Worm (Caenorhabditis elegans) whole organism, L1 larva: ENCODE data around the gene wdr-83.

ENCODE experiments used
- C34B4.2 ChIP-seq: sonication (generic microtip); optimal IDR thresholded peaks from 2 replicates; lab custom pipeline; 2017; ENCODE audit warnings: mild to moderate bottlenecking, missing genetic modification characterization, missing compliant biosample characterization
- F16B12.6 ChIP-seq: fragments of 150-350 bp; optimal IDR thresholded peaks from 2 replicates; lab custom pipeline; 2014; ENCODE audit warnings: missing biosample characterization, missing genetic modification characterization
- Y116A8C.19 ChIP-seq: sonication (generic microtip); optimal IDR thresholded peaks from 2 replicates; lab custom pipeline; 2016; ENCODE audit warnings: missing compliant biosample characterization, missing genetic modification characterization, borderline replicate concordance
- aha-1 ChIP-seq: fragments of 150-350 bp; optimal IDR thresholded peaks from 2 replicates; lab custom pipeline; 2014; ENCODE audit warnings: missing biosample characterization, missing genetic modification characterization
- alr-1 ChIP-seq: fragments of 200-800 bp; sonication (Bioruptor generic); optimal IDR thresholded peaks from 2 replicates; lab custom pipeline; 2018; ENCODE audit warnings: borderline replicate concordance, mild to moderate bottlenecking, missing genetic modification characterization, missing compliant biosample characterization
- aly-2 ChIP-seq: fragments of 150-350 bp; optimal IDR thresholded peaks from 2 replicates; lab custom pipeline; 2014; ENCODE audit warnings: missing biosample characterization, missing genetic modification characterization
- ama-1 ChIP-seq: fragments of 150-350 bp; optimal IDR thresholded peaks from 2 replicates; lab custom pipeline; 2014
- blmp-1 ChIP-seq: fragments of 150-350 bp; optimal IDR thresholded peaks from 2 replicates; lab custom pipeline; 2014; ENCODE audit warnings: missing biosample characterization, missing genetic modification characterization
- ceh-63 ChIP-seq: fragments of 200-800 bp; sonication (Bioruptor generic); optimal IDR thresholded peaks from 2 replicates; lab custom pipeline; 2018; ENCODE audit warnings: mild to moderate bottlenecking, missing genetic modification characterization, missing compliant biosample characterization
- ceh-82 ChIP-seq, 3 experiments: fragments of 150-350 bp in 1 of 3; sonication (generic microtip) in 2 of 3; optimal IDR thresholded peaks; 2 replicates each; lab custom pipeline; 2014 to 2017; ENCODE audit warnings: missing biosample characterization in 3 of 3, missing genetic modification characterization in 3 of 3
- dpl-1 ChIP-seq, 3 experiments: fragments of 150-350 bp in 2 of 3; sonication (generic microtip) in 1 of 3; optimal IDR thresholded peaks; 2 replicates each; lab custom pipeline; 2014 to 2017; ENCODE audit warnings: missing biosample characterization in 3 of 3, missing genetic modification characterization in 3 of 3, missing genetic modification reagents in 3 of 3
- dsc-1 ChIP-seq: sonication (generic microtip); optimal IDR thresholded peaks from 2 replicates; lab custom pipeline; 2016; ENCODE audit warnings: mild to moderate bottlenecking, missing genetic modification characterization, missing compliant biosample characterization
- efl-1 ChIP-seq, 4 experiments: fragments of 150-350 bp; optimal IDR thresholded peaks in 3 of 4; peaks in 1 of 4; 1 replicate in 1 of 4; 2 replicates in 3 of 4; lab custom pipeline; 2014; ENCODE audit warnings: missing biosample characterization in 2 of 4, missing genetic modification characterization in 2 of 4, missing genetic modification reagents in 2 of 4
- efl-3 ChIP-seq: fragments of 200-800 bp; sonication (Bioruptor generic); optimal IDR thresholded peaks from 2 replicates; lab custom pipeline; 2018; ENCODE audit warnings: mild to moderate bottlenecking, missing genetic modification characterization, missing compliant biosample characterization
- egl-13 ChIP-seq: sonication (generic microtip); optimal IDR thresholded peaks from 2 replicates; lab custom pipeline; 2016; ENCODE audit warnings: missing genotype, missing genetic modification reagents, missing genetic modification characterization, missing compliant biosample characterization
- egl-27 ChIP-seq, 2 experiments: fragments of 150-350 bp in 1 of 2; sonication (generic microtip); optimal IDR thresholded peaks; 3 replicates each; lab custom pipeline; 2017 to 2018; ENCODE audit warnings: missing biosample characterization in 2 of 2, missing genetic modification characterization in 2 of 2, missing genetic modification reagents in 2 of 2
- ets-5 ChIP-seq: fragments of 200-800 bp; sonication (Bioruptor generic); IDR thresholded peaks from 2 replicates; pipeline ENCODE4 v1.3.6; 2022; ENCODE audit warnings: missing genetic modification characterization, missing compliant biosample characterization
- fkh-10 ChIP-seq: sonication (generic microtip); optimal IDR thresholded peaks from 2 replicates; lab custom pipeline; 2017; ENCODE audit warnings: missing biosample characterization, missing genetic modification reagents, missing genetic modification characterization
- fkh-4 ChIP-seq: sonication (generic microtip); optimal IDR thresholded peaks from 2 replicates; lab custom pipeline; 2016; ENCODE audit warnings: missing compliant biosample characterization, missing genetic modification characterization, borderline replicate concordance
- fkh-8 ChIP-seq: sonication (generic microtip); optimal IDR thresholded peaks from 2 replicates; lab custom pipeline; 2016; ENCODE audit warnings: mild to moderate bottlenecking, missing genetic modification characterization, missing compliant biosample characterization
- fos-1 ChIP-seq: fragments of 150-350 bp; optimal IDR thresholded peaks from 2 replicates; lab custom pipeline; 2014; ENCODE audit warnings: missing biosample characterization, missing genetic modification characterization
- grh-1 ChIP-seq: fragments of 200-800 bp; sonication (Bioruptor generic); IDR thresholded peaks from 2 replicates; pipeline ENCODE4 v1.3.6; 2022; ENCODE audit warnings: missing genetic modification reagents, missing genetic modification characterization, missing compliant biosample characterization
- hlh-4 ChIP-seq: sonication (generic microtip); optimal IDR thresholded peaks from 2 replicates; lab custom pipeline; 2016; ENCODE audit warnings: mild to moderate bottlenecking, missing genetic modification characterization, missing compliant biosample characterization
- jun-1 ChIP-seq: fragments of 150-350 bp; optimal IDR thresholded peaks from 2 replicates; lab custom pipeline; 2014; ENCODE audit warnings: missing biosample characterization, missing genetic modification reagents, missing genetic modification characterization
- lin-35 ChIP-seq, 2 experiments: fragments of 150-350 bp; optimal IDR thresholded peaks; 2 replicates each; lab custom pipeline; 2014; ENCODE audit warnings: missing biosample characterization in 2 of 2, missing genetic modification characterization in 2 of 2, missing genetic modification reagents in 2 of 2
- lir-3 ChIP-seq: sonication (generic microtip); optimal IDR thresholded peaks from 2 replicates; lab custom pipeline; 2016; ENCODE audit warnings: mild to moderate bottlenecking, missing genetic modification characterization, moderate library complexity, missing compliant biosample characterization; ENCODE audit not compliant: poor library complexity
- mab-9 ChIP-seq: fragments of 200-800 bp; sonication (Bioruptor generic); IDR thresholded peaks from 2 replicates; pipeline ENCODE4 v1.3.6; 2022; ENCODE audit warnings: missing genetic modification reagents, missing genetic modification characterization, missing compliant biosample characterization
- mdl-1 ChIP-seq, 2 experiments: fragments of 150-350 bp; optimal IDR thresholded peaks; 2 replicates each; lab custom pipeline; 2014 to 2017; ENCODE audit warnings: missing biosample characterization in 2 of 2, missing genetic modification characterization in 2 of 2, inconsistent platforms in 1 of 2
- mef-2 ChIP-seq: fragments of 150-350 bp; optimal IDR thresholded peaks from 2 replicates; lab custom pipeline; 2014; ENCODE audit warnings: missing biosample characterization, missing genetic modification characterization
- nhr-47 ChIP-seq: sonication (generic microtip); optimal IDR thresholded peaks from 2 replicates; lab custom pipeline; 2016; ENCODE audit warnings: mild to moderate bottlenecking, missing genetic modification characterization, moderate library complexity, missing compliant biosample characterization
- nhr-71 ChIP-seq: sonication (generic microtip); optimal IDR thresholded peaks from 2 replicates; lab custom pipeline; 2016; ENCODE audit warnings: mild to moderate bottlenecking, missing genetic modification characterization, moderate library complexity, missing compliant biosample characterization
- nhr-77 ChIP-seq: fragments of 150-350 bp; optimal IDR thresholded peaks from 2 replicates; lab custom pipeline; 2014; ENCODE audit warnings: missing biosample characterization, missing genetic modification characterization
- nhr-84 ChIP-seq: sonication (generic microtip); optimal IDR thresholded peaks from 2 replicates; lab custom pipeline; 2017; ENCODE audit warnings: missing biosample characterization, missing genetic modification characterization
- pag-3 ChIP-seq: sonication (generic microtip); optimal IDR thresholded peaks from 2 replicates; lab custom pipeline; 2017; ENCODE audit warnings: missing genetic modification characterization, mild to moderate bottlenecking, missing compliant biosample characterization, antibody characterized with exemption, borderline replicate concordance; ENCODE audit not compliant: insufficient read depth
- pax-3 ChIP-seq: fragments of 200-800 bp; sonication (Bioruptor generic); optimal IDR thresholded peaks from 2 replicates; lab custom pipeline; 2018; ENCODE audit warnings: mild to moderate bottlenecking, missing genetic modification characterization, moderate library complexity, missing compliant biosample characterization
- pqm-1 ChIP-seq: sonication (generic microtip); optimal IDR thresholded peaks from 3 replicates; lab custom pipeline; 2017; ENCODE audit warnings: missing biosample characterization, missing genetic modification characterization
- rnt-1 ChIP-seq: sonication (generic microtip); optimal IDR thresholded peaks from 2 replicates; lab custom pipeline; 2016; ENCODE audit warnings: mild to moderate bottlenecking, missing genetic modification characterization, moderate library complexity, missing compliant biosample characterization
- snu-23 ChIP-seq: sonication (generic microtip); optimal IDR thresholded peaks from 2 replicates; lab custom pipeline; 2016; ENCODE audit warnings: missing genetic modification characterization, missing compliant biosample characterization
- sox-4 ChIP-seq: sonication (generic microtip); optimal IDR thresholded peaks from 2 replicates; lab custom pipeline; 2016; ENCODE audit warnings: missing genetic modification characterization, missing compliant biosample characterization
- sup-37 ChIP-seq: fragments of 200-800 bp; sonication (Bioruptor generic); optimal IDR thresholded peaks from 2 replicates; lab custom pipeline; 2018; ENCODE audit warnings: mild to moderate bottlenecking, missing genetic modification characterization, missing compliant biosample characterization
- swsn-7 ChIP-seq: sonication (generic microtip); optimal IDR thresholded peaks from 2 replicates; lab custom pipeline; 2016; ENCODE audit warnings: missing genetic modification characterization, missing compliant biosample characterization
- tbx-2 ChIP-seq: sonication (generic microtip); optimal IDR thresholded peaks from 2 replicates; lab custom pipeline; 2016; ENCODE audit warnings: missing genetic modification characterization, missing compliant biosample characterization
- unc-130 ChIP-seq: fragments of 150-350 bp; optimal IDR thresholded peaks from 2 replicates; lab custom pipeline; 2017; ENCODE audit warnings: missing biosample characterization, missing genetic modification characterization, inconsistent platforms
- unc-30 ChIP-seq: sonication (generic microtip); optimal IDR thresholded peaks from 2 replicates; lab custom pipeline; 2017; ENCODE audit warnings: missing biosample characterization, missing genetic modification characterization
- unc-98 ChIP-seq: fragments of 200-800 bp; sonication (Bioruptor generic); IDR thresholded peaks from 2 replicates; pipeline ENCODE4 v1.3.6; 2022; ENCODE audit warnings: missing genetic modification characterization, missing compliant biosample characterization
- vab-15 ChIP-seq: sonication (generic microtip); optimal IDR thresholded peaks from 2 replicates; lab custom pipeline; 2017; ENCODE audit warnings: missing genotype, mild to moderate bottlenecking, missing genetic modification characterization, missing compliant biosample characterization

Gene wdr-83

DNA sequence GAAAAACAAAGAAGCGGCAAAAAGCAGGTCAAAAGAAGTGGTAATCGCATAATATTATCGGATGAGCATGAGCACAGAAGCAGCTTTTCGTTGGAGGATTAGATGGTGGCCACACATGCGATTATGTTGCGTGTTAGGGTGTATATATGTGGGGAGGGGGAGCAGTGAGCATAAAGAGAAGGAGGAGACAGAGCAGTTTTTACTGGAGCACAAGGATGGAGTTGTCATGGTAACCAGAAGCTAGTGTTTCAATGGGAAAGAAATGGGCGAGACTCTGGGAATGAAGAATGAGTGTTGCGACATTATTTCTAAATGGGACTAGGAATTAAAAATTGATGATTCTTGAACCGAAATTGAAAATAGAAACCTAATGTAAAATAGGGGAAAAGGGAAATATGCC, 36.4 kb upstream of the wdr-83 start, which contains the start of gene C27A2.8:
TSS of gene C27A2.8 (minus strand) at position 117 of the 400 bp plus-strand sequence.
- TF ChIP-seq ets-5 (GFP tag; lab: Robert Waterston, UW) (no peak), sup-37 (GFP tag; lab: Kevin White, UChicago) (no peak), swsn-7 (no peak), fkh-4 (tag; lab: Kevin White, UChicago) (no peak), fkh-8 (tag; lab: Kevin White, UChicago) (peak; percentile 76), egl-13 (peak; percentile 42), aly-2 (tag; lab: Kevin White, UChicago) (no peak), dsc-1 (peak; percentile 64), vab-15 (no peak)

DNA sequence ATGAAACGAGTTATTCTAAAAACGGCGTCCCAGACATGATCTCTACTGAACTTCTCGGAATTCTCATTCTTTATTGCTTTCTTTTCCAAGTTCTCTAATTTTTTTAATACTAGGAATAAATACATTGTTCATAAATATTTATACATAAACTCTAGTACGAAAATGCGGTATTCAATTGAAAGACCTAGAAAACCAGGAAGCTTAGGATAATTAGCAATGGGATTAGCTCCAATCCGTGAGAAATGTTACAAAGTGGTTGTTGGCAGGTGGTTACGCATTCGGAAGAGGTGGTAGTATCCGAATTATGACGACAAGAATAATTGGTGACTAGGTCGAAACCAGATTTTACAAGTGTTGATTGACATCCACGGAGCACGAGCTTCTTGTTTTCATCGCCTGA, 35.5 kb upstream of the wdr-83 start:
- TF ChIP-seq dpl-1 (GFP tag; optimal IDR thresholded peaks at IDR 0.05; lab: Kevin White, UChicago) (no peak), nhr-71 (tag; lab: Kevin White, UChicago) (peak; percentile 8), sox-4 (tag; lab: Kevin White, UChicago) (peak; percentile 2), pax-3 (tag; lab: Kevin White, UChicago) (peak; percentile 33), efl-1 (optimal IDR thresholded peaks at IDR 0.05; lab: Kevin White, UChicago) (no peak), efl-1 (GFP tag; optimal IDR thresholded peaks at IDR 0.05 in 1 of 2; lab: Kevin White, UChicago) (no peak), blmp-1 (tag; lab: Kevin White, UChicago) (no peak), egl-13 (no peak), hlh-4 (tag; lab: Kevin White, UChicago) (no peak), ceh-82 (tag; optimal IDR thresholded peaks at IDR 0.05; lab: Kevin White, UChicago) (no peak), F16B12.6 (tag; lab: Kevin White, UChicago) (no peak), unc-98 (GFP tag; lab: Robert Waterston, UW) (no peak), ceh-63 (GFP tag; lab: Kevin White, UChicago) (no peak), unc-130 (tag; lab: Kevin White, UChicago) (no peak), nhr-47 (peak; percentile 26), dsc-1 (peak; percentile 92)

DNA sequence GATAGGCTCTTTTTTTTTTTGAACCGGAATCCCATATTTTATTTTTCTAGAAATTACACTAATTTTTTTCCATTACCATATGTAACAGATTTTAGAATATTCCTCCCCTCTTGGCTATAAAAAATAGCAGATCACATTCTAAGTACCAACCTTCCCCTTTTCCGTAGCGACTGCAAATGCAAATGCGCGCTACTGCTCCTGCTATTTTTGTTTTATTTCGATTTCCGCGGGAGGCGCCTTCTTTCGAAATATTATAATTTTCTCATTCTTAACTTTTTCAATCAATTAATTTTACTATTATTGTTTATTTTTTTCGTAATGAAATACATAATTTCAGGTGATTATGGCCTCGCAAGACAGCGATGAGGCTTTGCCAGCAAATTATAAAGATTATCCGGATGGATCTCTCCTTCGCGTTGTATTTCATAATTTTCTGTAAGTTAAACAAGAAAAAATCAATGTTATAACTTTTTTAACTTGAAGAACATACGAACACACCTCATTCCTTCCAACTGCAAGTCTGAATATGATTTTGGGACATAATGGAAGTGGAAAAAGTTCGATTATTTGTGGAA, 30.4 kb upstream of the wdr-83 start, which contains the start of gene smc-5:
TSS of gene smc-5 (plus strand) at position 332 of the 575 bp plus-strand sequence.
- TF ChIP-seq nhr-77 (tag; lab: Kevin White, UChicago): peak; percentile 62
- no peak for TF ChIP-seq aha-1
- TF ChIP-seq lir-3 (tag; lab: Kevin White, UChicago): peak; percentile 73
- peak; percentile 54 for TF ChIP-seq fos-1 (tag; lab: Kevin White, UChicago)
- peak; percentile 59 for TF ChIP-seq swsn-7
- no peak for TF ChIP-seq ama-1
- peak; percentile 51 for TF ChIP-seq mef-2 (tag; lab: Kevin White, UChicago)
- no peak for TF ChIP-seq C34B4.2
- TF ChIP-seq pqm-1 (tag; lab: Kevin White, UChicago): no peak
- peak; percentile 78 for TF ChIP-seq snu-23 (GFP tag; lab: Kevin White, UChicago)
- no peak for TF ChIP-seq egl-27 (tag; optimal IDR thresholded peaks at IDR 0.05; lab: Kevin White, UChicago)
- TF ChIP-seq sox-4 (tag; lab: Kevin White, UChicago): peak; percentile 16
- peak; percentile 28 for TF ChIP-seq aly-2 (tag; lab: Kevin White, UChicago)
- peak; percentile 32 for TF ChIP-seq jun-1 (tag; lab: Kevin White, UChicago)
- peak; percentile 82 for TF ChIP-seq rnt-1 (tag; lab: Kevin White, UChicago)
- peak; percentile 60 for TF ChIP-seq vab-15
- TF ChIP-seq alr-1: no peak
- peak; percentile 57 for TF ChIP-seq tbx-2
- TF ChIP-seq egl-13: no peak
- TF ChIP-seq efl-3 (GFP tag; lab: Kevin White, UChicago): no peak
- peak; percentile 84 to 94 for TF ChIP-seq lin-35 (GFP tag; optimal IDR thresholded peaks at IDR 0.05; lab: Kevin White, UChicago)
- no peak for TF ChIP-seq pag-3
- TF ChIP-seq ets-5 (GFP tag; lab: Robert Waterston, UW): no peak
- TF ChIP-seq fkh-10 (GFP tag; lab: Kevin White, UChicago): peak; percentile 24
- TF ChIP-seq Y116A8C.19 (tag; lab: Kevin White, UChicago): no peak
- TF ChIP-seq unc-30: no peak
- TF ChIP-seq fkh-4 (tag; lab: Kevin White, UChicago): no peak
- peak; percentile 39 for TF ChIP-seq dsc-1
- no peak for TF ChIP-seq nhr-84 (tag; lab: Kevin White, UChicago)
- TF ChIP-seq grh-1: no peak
- peak; percentile 84 to 88 for TF ChIP-seq efl-1 (optimal IDR thresholded peaks at IDR 0.05; lab: Kevin White, UChicago)
- peak; percentile 86 to 98 for TF ChIP-seq efl-1 (GFP tag; optimal IDR thresholded peaks at IDR 0.05 in 1 of 2; lab: Kevin White, UChicago)
- TF ChIP-seq mdl-1 (tag; optimal IDR thresholded peaks at IDR 0.05; lab: Kevin White, UChicago): peak in 1 of 2 experiments; percentile 42
- no peak for TF ChIP-seq mab-9
